Fruit fly (Drosophila melanogaster) whole organism, prepupa: Measurements from ENCODE around the gene Drs.

Experiments used
- Blimp-1 ChIP-seq: fragments of 200-800 bp; sonication (Bioruptor generic); optimal IDR thresholded peaks from 3 replicates; lab custom pipeline; 2017; ENCODE audit warnings: missing biosample characterization, missing genetic modification characterization, mild to moderate bottlenecking, moderate library complexity, missing genetic modification reagents
- CG10669 ChIP-seq: fragments of 200-800 bp; sonication (Bioruptor generic); optimal IDR thresholded peaks from 3 replicates; lab custom pipeline; 2018; ENCODE audit warnings: missing biosample characterization, mild to moderate bottlenecking, missing genetic modification characterization, moderate library complexity
- CG11294 ChIP-seq: fragments of 200-800 bp; sonication (Bioruptor generic); IDR thresholded peaks from 2 replicates; pipeline ENCODE4 v1.3.6; 2022; ENCODE audit warnings: missing biosample characterization, missing genetic modification characterization
- CG11762 ChIP-seq: fragments of 200-800 bp; sonication (Bioruptor generic); optimal IDR thresholded peaks from 3 replicates; lab custom pipeline; 2016; ENCODE audit warnings: missing biosample characterization, missing genetic modification characterization; ENCODE audit not compliant: insufficient read depth
- CG15336 ChIP-seq: fragments of 200-800 bp; sonication (Bioruptor generic); IDR thresholded peaks from 2 replicates; pipeline ENCODE4 v1.3.6; 2022; ENCODE audit warnings: missing biosample characterization, missing genetic modification characterization
- CG1621 ChIP-seq: fragments of 200-800 bp; sonication (Bioruptor generic); optimal IDR thresholded peaks from 3 replicates; lab custom pipeline; 2018; ENCODE audit warnings: missing biosample characterization, mild to moderate bottlenecking, missing genetic modification characterization
- CG16779 ChIP-seq: fragments of 200-800 bp; sonication (Bioruptor generic); optimal IDR thresholded peaks from 3 replicates; lab custom pipeline; 2017; ENCODE audit warnings: missing biosample characterization, mild to moderate bottlenecking, missing genetic modification characterization
- CG3032 ChIP-seq: fragments of 200-800 bp; optimal IDR thresholded peaks from 2 replicates; lab custom pipeline; 2019; ENCODE audit warnings: missing biosample characterization, mild to moderate bottlenecking, missing genetic modification characterization, moderate library complexity
- CG31627 ChIP-seq: fragments of 200-800 bp; sonication (Bioruptor generic); optimal IDR thresholded peaks from 3 replicates; lab custom pipeline; 2016; ENCODE audit warnings: missing biosample characterization, missing genetic modification characterization
- CG34406 ChIP-seq: fragments of 200-800 bp; sonication (Bioruptor generic); optimal IDR thresholded peaks from 3 replicates; lab custom pipeline; 2016; ENCODE audit warnings: missing biosample characterization, missing genetic modification characterization
- CG3919 ChIP-seq: fragments of 200-800 bp; sonication (Bioruptor generic); optimal IDR thresholded peaks from 3 replicates; lab custom pipeline; 2016; ENCODE audit warnings: missing biosample characterization, missing genetic modification characterization
- CG4318 ChIP-seq: fragments of 200-800 bp; sonication (Bioruptor generic); optimal IDR thresholded peaks from 3 replicates; lab custom pipeline; 2017; ENCODE audit warnings: missing biosample characterization, mild to moderate bottlenecking, missing genetic modification characterization
- CG6163 ChIP-seq: fragments of 200-800 bp; sonication (Bioruptor generic); IDR thresholded peaks from 3 replicates; pipeline ENCODE4 v1.3.6; 2022; ENCODE audit warnings: missing biosample characterization, missing genetic modification characterization
- CG6276 ChIP-seq: fragments of 200-800 bp; sonication (Bioruptor generic); optimal IDR thresholded peaks from 2 replicates; lab custom pipeline; 2017; ENCODE audit warnings: missing biosample characterization, mild to moderate bottlenecking, missing genetic modification characterization
- CG6792 ChIP-seq: fragments of 200-800 bp; sonication (Bioruptor generic); optimal IDR thresholded peaks from 3 replicates; lab custom pipeline; 2016; ENCODE audit warnings: missing biosample characterization, missing genetic modification characterization
- CG6808 ChIP-seq: fragments of 200-800 bp; sonication (Bioruptor generic); optimal IDR thresholded peaks from 3 replicates; lab custom pipeline; 2017; ENCODE audit warnings: missing biosample characterization, missing genetic modification characterization, mild to moderate bottlenecking, moderate library complexity, missing genetic modification reagents
- CG6854 ChIP-seq: fragments of 200-800 bp; sonication (Bioruptor generic); optimal IDR thresholded peaks from 2 replicates; lab custom pipeline; 2017; ENCODE audit warnings: missing biosample characterization, mild to moderate bottlenecking, missing genetic modification characterization
- CG7368 ChIP-seq: fragments of 200-800 bp; sonication (Bioruptor generic); optimal IDR thresholded peaks from 3 replicates; lab custom pipeline; 2016; ENCODE audit warnings: missing biosample characterization, missing genetic modification characterization
- CG8319 ChIP-seq: fragments of 200-800 bp; sonication (Bioruptor generic); optimal IDR thresholded peaks from 3 replicates; lab custom pipeline; 2016; ENCODE audit warnings: missing biosample characterization, missing genetic modification characterization
- CG8632 ChIP-seq: fragments of 200-800 bp; sonication (Bioruptor generic); optimal IDR thresholded peaks from 3 replicates; lab custom pipeline; 2016; ENCODE audit warnings: missing biosample characterization, missing genetic modification characterization
- CG9139 ChIP-seq: fragments of 200-800 bp; sonication (Bioruptor generic); optimal IDR thresholded peaks from 3 replicates; lab custom pipeline; 2017; ENCODE audit warnings: missing biosample characterization, mild to moderate bottlenecking, missing genetic modification characterization
- Eip75B ChIP-seq: fragments of 200-800 bp; sonication (Bioruptor generic); optimal IDR thresholded peaks from 3 replicates; lab custom pipeline; 2016; ENCODE audit warnings: missing biosample characterization, missing genetic modification characterization
- Eip78C ChIP-seq: fragments of 200-800 bp; sonication (Bioruptor generic); peaks from one replicate; lab custom pipeline; 2016; ENCODE audit warnings: missing biosample characterization, missing genetic modification characterization
- Eip93F ChIP-seq: fragments of 200-800 bp; sonication (Bioruptor generic); optimal IDR thresholded peaks from 2 replicates; lab custom pipeline; 2016; ENCODE audit warnings: missing biosample characterization, mild to moderate bottlenecking, missing genetic modification characterization
- Ets21C ChIP-seq: fragments of 200-800 bp; sonication (Bioruptor generic); optimal IDR thresholded peaks from 3 replicates; lab custom pipeline; 2016; ENCODE audit warnings: missing biosample characterization, missing genetic modification characterization
- Hr38 ChIP-seq: sonication (Bioruptor generic); optimal IDR thresholded peaks from 2 replicates; lab custom pipeline; 2016; ENCODE audit warnings: missing biosample characterization, missing genetic modification characterization
- Hr4 ChIP-seq: fragments of 200-800 bp; sonication (Bioruptor generic); optimal IDR thresholded peaks from 3 replicates; lab custom pipeline; 2016; ENCODE audit warnings: missing biosample characterization, missing genetic modification characterization
- Lpt ChIP-seq: fragments of 200-800 bp; sonication (Bioruptor generic); optimal IDR thresholded peaks from 3 replicates; lab custom pipeline; 2016; ENCODE audit warnings: missing biosample characterization, missing genetic modification characterization
- Met ChIP-seq: fragments of 200-800 bp; sonication (Bioruptor generic); optimal IDR thresholded peaks from 3 replicates; lab custom pipeline; 2016; ENCODE audit warnings: missing biosample characterization, missing genetic modification characterization
- OdsH ChIP-seq: fragments of 200-800 bp; sonication (Bioruptor generic); optimal IDR thresholded peaks from 3 replicates; lab custom pipeline; 2016; ENCODE audit warnings: missing biosample characterization, missing genetic modification characterization
- Smox ChIP-seq: fragments of 200-800 bp; sonication (Bioruptor generic); optimal IDR thresholded peaks from 3 replicates; lab custom pipeline; 2016; ENCODE audit warnings: missing biosample characterization, missing genetic modification characterization
- Sox102F ChIP-seq: fragments of 200-800 bp; sonication (Bioruptor generic); optimal IDR thresholded peaks from 2 replicates; lab custom pipeline; 2016; ENCODE audit warnings: missing biosample characterization, mild to moderate bottlenecking, missing genetic modification characterization
- Sox15 ChIP-seq: fragments of 200-800 bp; sonication (Bioruptor generic); optimal IDR thresholded peaks from 3 replicates; lab custom pipeline; 2016; ENCODE audit warnings: missing biosample characterization, missing genetic modification characterization
- achi ChIP-seq: fragments of 200-800 bp; sonication (Bioruptor generic); optimal IDR thresholded peaks from 3 replicates; lab custom pipeline; 2016; ENCODE audit warnings: missing biosample characterization, missing genetic modification characterization
- acj6 ChIP-seq: fragments of 200-800 bp; sonication (Bioruptor generic); optimal IDR thresholded peaks from 3 replicates; lab custom pipeline; 2016; ENCODE audit warnings: missing biosample characterization, missing genetic modification characterization
- cyc ChIP-seq: fragments of 200-800 bp; sonication (Bioruptor generic); optimal IDR thresholded peaks from 3 replicates; lab custom pipeline; 2016; ENCODE audit warnings: missing biosample characterization, missing genetic modification characterization
- eg ChIP-seq: fragments of 200-800 bp; sonication (Bioruptor generic); IDR thresholded peaks from 3 replicates; pipeline ENCODE4 v1.3.6; 2022; ENCODE audit warnings: missing biosample characterization, missing genetic modification characterization
- esn ChIP-seq: fragments of 200-800 bp; sonication (Bioruptor generic); optimal IDR thresholded peaks from 2 replicates; lab custom pipeline; 2016; ENCODE audit warnings: missing biosample characterization, mild to moderate bottlenecking, missing genetic modification characterization, moderate library complexity
- fkh ChIP-seq: fragments of 200-800 bp; sonication (Bioruptor generic); optimal IDR thresholded peaks from 3 replicates; lab custom pipeline; 2017; ENCODE audit warnings: missing biosample characterization, mild to moderate bottlenecking, missing genetic modification characterization, moderate library complexity
- lz ChIP-seq: fragments of 200-800 bp; sonication (Bioruptor generic); optimal IDR thresholded peaks from 3 replicates; lab custom pipeline; 2016; ENCODE audit warnings: missing biosample characterization, missing genetic modification characterization
- pdm3 ChIP-seq: fragments of 200-800 bp; sonication (Bioruptor generic); optimal IDR thresholded peaks from 3 replicates; lab custom pipeline; 2016; ENCODE audit warnings: missing biosample characterization, missing genetic modification characterization
- salr ChIP-seq, 2 experiments: fragments of 200-800 bp; sonication (Bioruptor generic); optimal IDR thresholded peaks; 3 replicates each; lab custom pipeline; 2016 to 2018; ENCODE audit warnings: missing biosample characterization in 2 of 2, missing genetic modification characterization in 2 of 2, mild to moderate bottlenecking in 1 of 2
- spab ChIP-seq: fragments of 200-800 bp; sonication (Bioruptor generic); optimal IDR thresholded peaks from 2 replicates; lab custom pipeline; 2017; ENCODE audit warnings: missing biosample characterization, mild to moderate bottlenecking, missing genetic modification characterization, missing genetic modification reagents
- ss ChIP-seq, 2 experiments: fragments of 200-800 bp; sonication (Bioruptor generic); optimal IDR thresholded peaks; 2 replicates in 1 of 2; 3 replicates in 1 of 2; lab custom pipeline; 2017 to 2018; ENCODE audit warnings: mild to moderate bottlenecking in 2 of 2, missing biosample characterization in 2 of 2, missing genetic modification characterization in 2 of 2, moderate library complexity in 1 of 2
- svp ChIP-seq: fragments of 200-800 bp; sonication (Bioruptor generic); peaks from one replicate; lab custom pipeline; 2016; ENCODE audit warnings: missing biosample characterization, missing genetic modification characterization

Gene Drs

DNA sequence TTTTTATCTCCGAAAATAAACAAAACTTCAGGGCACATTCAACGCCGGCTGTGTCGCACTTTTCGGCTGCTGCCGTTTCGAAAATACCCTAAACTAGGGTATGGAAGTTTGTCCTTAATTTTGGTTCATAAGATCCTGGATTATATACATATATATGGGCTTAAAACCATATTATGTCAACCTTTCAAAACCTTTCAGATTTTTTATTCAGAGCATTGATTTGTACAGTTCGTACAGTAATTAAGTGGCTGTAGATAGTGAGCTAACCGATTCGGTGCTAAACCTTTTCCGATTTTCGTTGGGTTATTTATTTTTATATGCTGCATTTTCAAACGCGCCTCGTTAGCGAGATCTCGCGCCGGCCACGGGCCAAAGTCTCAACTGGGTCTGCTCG, 20.3 kb downstream of the Drs start (continued):
- TF ChIP-seq CG6163 (GFP tag; lab: Robert Waterston, UW) (no peak), Ets21C (GFP tag; lab: Kevin White, UChicago) (peak; percentile 71), cyc (GFP tag; lab: Kevin White, UChicago) (peak; percentile 87), Eip93F (peak; percentile 54), CG3919 (GFP tag; lab: Kevin White, UChicago) (peak; percentile 79), CG8632 (GFP tag; lab: Kevin White, UChicago) (peak; percentile 24), esn (peak; percentile 89), Hr4 (GFP tag; lab: Kevin White, UChicago) (peak; percentile 23), lz (GFP tag; lab: Kevin White, UChicago) (peak; percentile 90), CG7368 (peak; percentile 43), CG11294 (GFP tag; lab: Robert Waterston, UW) (0 out of 2 replicates have a peak, but pooled peaks have one; percentile 3), CG11762 (peak; percentile 14), CG9139 (GFP tag; lab: Kevin White, UChicago) (no peak), ss (GFP tag; optimal IDR thresholded peaks at IDR 0.05; lab: Kevin White, UChicago) (no peak), CG6854 (GFP tag; lab: Kevin White, UChicago) (peak; percentile 15), Met (GFP tag; lab: Kevin White, UChicago) (peak; percentile 75), Lpt (GFP tag; lab: Kevin White, UChicago) (no peak), acj6 (GFP tag; lab: Kevin White, UChicago) (peak; percentile 11)
- TF ChIP-seq, all 60 proteins: peak for 36

DNA sequence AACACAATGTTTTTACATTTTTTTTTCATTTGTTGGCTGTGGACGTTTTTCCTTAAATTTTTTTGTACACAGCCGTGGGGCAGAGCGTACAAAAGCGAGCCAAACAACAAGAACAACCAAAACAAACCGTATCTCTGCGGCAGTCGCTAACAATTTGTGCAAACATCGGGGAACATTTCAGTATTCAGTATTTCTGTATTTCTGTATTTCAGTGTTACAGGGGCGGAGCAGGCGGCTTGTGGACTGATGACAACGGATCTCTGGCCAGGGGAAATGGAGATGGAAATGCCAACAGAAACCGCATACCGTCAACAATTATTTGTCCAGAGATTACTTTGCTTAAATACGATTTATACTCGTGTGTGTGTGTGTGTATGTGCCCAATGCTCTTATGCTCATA, 21.2 kb downstream of the Drs start:
- peak; percentile 37 for TF ChIP-seq Eip78C
- TF ChIP-seq fkh (GFP tag; lab: Kevin White, UChicago): peak; percentile 94
- TF ChIP-seq Eip93F: no peak
- no peak for TF ChIP-seq CG6792
- no peak for TF ChIP-seq CG16779
- TF ChIP-seq CG6854 (GFP tag; lab: Kevin White, UChicago): no peak
- no peak for TF ChIP-seq Met (GFP tag; lab: Kevin White, UChicago)
- no peak for TF ChIP-seq pdm3 (GFP tag; lab: Kevin White, UChicago)
- peak; percentile 2 for TF ChIP-seq CG31627 (GFP tag; lab: Kevin White, UChicago)
- TF ChIP-seq OdsH (GFP tag; lab: Kevin White, UChicago): no peak
- TF ChIP-seq svp (GFP tag; lab: Kevin White, UChicago): peak; percentile 55
- no peak for TF ChIP-seq CG8319 (GFP tag; lab: Kevin White, UChicago)
- TF ChIP-seq spab (GFP tag; lab: Kevin White, UChicago): no peak

dm6 chr3L:3391871-3392270, 22.5 kb downstream of the Drs start:
- peak; percentile 80 for TF ChIP-seq Smox (GFP tag; lab: Kevin White, UChicago)
- TF ChIP-seq acj6 (GFP tag; lab: Kevin White, UChicago): peak; percentile 73
- TF ChIP-seq cyc (GFP tag; lab: Kevin White, UChicago): peak; percentile 69
- peak; percentile 73 for TF ChIP-seq esn
- TF ChIP-seq salr (GFP tag; optimal IDR thresholded peaks at IDR 0.05; lab: Kevin White, UChicago): peak; percentile 6 to 47
- peak; percentile 60 for TF ChIP-seq Sox102F (GFP tag; lab: Kevin White, UChicago)
- no peak for TF ChIP-seq CG6854 (GFP tag; lab: Kevin White, UChicago)
- peak; percentile 83 for TF ChIP-seq CG10669 (GFP tag; lab: Kevin White, UChicago)
- TF ChIP-seq CG3919 (GFP tag; lab: Kevin White, UChicago): peak; percentile 82
- TF ChIP-seq CG6808 (GFP tag; lab: Kevin White, UChicago): peak; percentile 77
- TF ChIP-seq Hr38: no peak
- peak; percentile 64 for TF ChIP-seq lz (GFP tag; lab: Kevin White, UChicago)
- TF ChIP-seq CG3032 (tag; lab: Kevin White, UChicago): peak; percentile 76
- peak; percentile 70 for TF ChIP-seq OdsH (GFP tag; lab: Kevin White, UChicago)
- peak; percentile 78 for TF ChIP-seq Eip75B (GFP tag; lab: Kevin White, UChicago)
- no peak for TF ChIP-seq Lpt (GFP tag; lab: Kevin White, UChicago)
- TF ChIP-seq Eip93F: no peak
- TF ChIP-seq CG4318 (GFP tag; lab: Kevin White, UChicago): peak; percentile 27
- TF ChIP-seq Blimp-1 (GFP tag; lab: Kevin White, UChicago): peak; percentile 14
- TF ChIP-seq pdm3 (GFP tag; lab: Kevin White, UChicago): peak; percentile 73
- peak; percentile 58 for TF ChIP-seq Sox15 (GFP tag; lab: Kevin White, UChicago)
- TF ChIP-seq CG15336 (GFP tag; lab: Robert Waterston, UW): peak; percentile 60; the same call in 1 of the 2 replicates
- peak; percentile 62 for TF ChIP-seq CG11762
- TF ChIP-seq eg (GFP tag; lab: Robert Waterston, UW): peak; percentile 43; the same call in 1 of the 3 replicates
- TF ChIP-seq CG8632 (GFP tag; lab: Kevin White, UChicago): peak; percentile 55
- TF ChIP-seq CG1621 (tag; lab: Kevin White, UChicago): peak; percentile 69
- peak; percentile 50 for TF ChIP-seq CG8319 (GFP tag; lab: Kevin White, UChicago)
- peak; percentile 85 for TF ChIP-seq Met (GFP tag; lab: Kevin White, UChicago)
- peak; percentile 80 for TF ChIP-seq CG6792
- peak; percentile 83 for TF ChIP-seq CG6163 (GFP tag; lab: Robert Waterston, UW)
- TF ChIP-seq ss (GFP tag; optimal IDR thresholded peaks at IDR 0.05; lab: Kevin White, UChicago): peak in 1 of 2 experiments; percentile 39
- TF ChIP-seq achi (GFP tag; lab: Kevin White, UChicago): peak; percentile 71
- peak; percentile 19 for TF ChIP-seq CG6276 (GFP tag; lab: Kevin White, UChicago)
- TF ChIP-seq CG34406 (GFP tag; lab: Kevin White, UChicago): peak; percentile 70
